Worm (Caenorhabditis elegans) whole organism, L3 larva: ENCODE measurements around the gene try-9.

Experiments
- elt-2 ChIP-seq: sonication (generic microtip); optimal IDR thresholded peaks from 2 replicates; lab custom pipeline; 2016; ENCODE audit warnings: missing genetic modification reagents, mild to moderate bottlenecking, missing genetic modification characterization, missing compliant biosample characterization
- sea-2 ChIP-seq: fragments of 150-350 bp; sonication (generic microtip); optimal IDR thresholded peaks from 4 replicates; lab custom pipeline; 2014; ENCODE audit warnings: missing biosample characterization, missing genetic modification reagents, missing genetic modification characterization

DNA sequence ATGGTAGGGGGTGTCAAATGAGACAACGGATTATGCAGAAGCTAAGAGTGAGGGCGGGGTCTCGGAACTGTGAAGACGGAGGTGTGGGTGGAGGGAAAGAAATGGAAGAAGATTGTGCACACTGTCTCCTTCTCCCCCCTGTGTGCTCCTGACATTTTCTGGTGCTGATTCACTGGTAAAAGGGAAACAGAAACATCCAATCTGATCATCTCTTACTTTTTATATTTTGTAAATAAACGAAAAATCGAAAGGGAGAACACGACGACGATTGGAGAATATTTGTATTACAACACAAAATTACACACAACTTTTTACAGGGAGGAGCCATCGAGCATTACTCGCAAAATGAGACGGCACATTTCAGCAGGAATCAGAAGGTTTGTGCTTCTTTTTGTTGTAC is 15.3 kb downstream of the try-9 start, which contains the start of gene fkh-6:
- TF ChIP-seq sea-2 (GFP tag; lab: Kevin White, UChicago) (no peak), elt-2 (tag; lab: Kevin White, UChicago) (no peak)
